Worm (Caenorhabditis elegans): ENCODE data around the gene gei-8.

The gei-8 gene

ce11 chrIII:8163283-8163682 is 42.3 kb upstream of the gei-8 start, which contains the start of gene bath-42:
TSS of gene bath-42 (minus strand) at chrIII:8163383.
- TF ChIP-seq unc-62 (GFP tag; optimal IDR thresholded peaks at IDR 0.05) (no peak), cnd-1 (tag; optimal IDR thresholded peaks at IDR 0.05) (no peak), nhr-237 (tag; optimal IDR thresholded peaks at IDR 0.05) (no peak), blmp-1 (tag; optimal IDR thresholded peaks at IDR 0.05) (no peak), bed-3 (GFP tag; optimal IDR thresholded peaks at IDR 0.05) (no peak), sem-2 (GFP tag; optimal IDR thresholded peaks at IDR 0.05) (no peak), elt-3 (tag; optimal IDR thresholded peaks at IDR 0.05) (no peak), ztf-11 (tag; optimal IDR thresholded peaks at IDR 0.05) (no peak), elt-1 (tag; optimal IDR thresholded peaks at IDR 0.05; ENCODE audit: borderline replicate concordance, insufficient read depth) (no peak), ceh-39 (tag; optimal IDR thresholded peaks at IDR 0.05) (no peak), hlh-1 (tag; optimal IDR thresholded peaks at IDR 0.05) (no peak), lin-13 (tag; optimal IDR thresholded peaks at IDR 0.05) (no peak)

ce11 chrIII:8161238-8161637 is 40.2 kb upstream of the gei-8 start, which contains the start of gene inpp-5K:
TSS of gene inpp-5K (minus strand) at chrIII:8161338.
- TF ChIP-seq hlh-1 (tag; optimal IDR thresholded peaks at IDR 0.05) (no peak), nhr-28 (tag; optimal IDR thresholded peaks at IDR 0.05) (no peak), tbx-8 (GFP tag; optimal IDR thresholded peaks at IDR 0.05) (no peak), nhr-12 (tag; optimal IDR thresholded peaks at IDR 0.05) (no peak), elt-1 (tag; optimal IDR thresholded peaks at IDR 0.05; ENCODE audit: borderline replicate concordance, insufficient read depth) (no peak)

ce11 chrIII:8158140-8158786 is 37.2 kb upstream of the gei-8 start, which contains the start of gene atg-13:
TSS of gene atg-13 (minus strand) at chrIII:8158190.
- TF ChIP-seq hlh-1 (tag; optimal IDR thresholded peaks at IDR 0.05) (peak; percentile 49), ceh-39 (tag; optimal IDR thresholded peaks at IDR 0.05) (peak; percentile 7), sptf-1 (tag; optimal IDR thresholded peaks at IDR 0.05) (no peak)

- TF ChIP-seq nhr-76 (tag; optimal IDR thresholded peaks at IDR 0.05) (no peak), ceh-83 (GFP tag; optimal IDR thresholded peaks at IDR 0.05) (no peak), zip-8 (tag; optimal IDR thresholded peaks at IDR 0.05) (no peak)
Measured at ce11 chrIII:8155166-8155565, 34.1 kb upstream of the gei-8 start, which contains the start of gene D2007.1. TSS of gene D2007.1 (plus strand) at chrIII:8155466.

ce11 chrIII:8154423-8154822 is 33.4 kb upstream of the gei-8 start:
- TF ChIP-seq ceh-83 (GFP tag; optimal IDR thresholded peaks at IDR 0.05) (no peak), nhr-12 (tag; optimal IDR thresholded peaks at IDR 0.05) (no peak), nhr-2 (tag; optimal IDR thresholded peaks at IDR 0.05) (no peak), lsy-2 (tag; optimal IDR thresholded peaks at IDR 0.05) (no peak), drap-1 (GFP tag; optimal IDR thresholded peaks at IDR 0.05) (no peak), nhr-76 (tag; optimal IDR thresholded peaks at IDR 0.05) (no peak), unc-39 (tag; optimal IDR thresholded peaks at IDR 0.05) (no peak), sptf-1 (tag; optimal IDR thresholded peaks at IDR 0.05) (no peak), zip-8 (tag; optimal IDR thresholded peaks at IDR 0.05) (no peak), unc-120 (tag; optimal IDR thresholded peaks at IDR 0.05; ENCODE audit: poor library complexity, severe bottlenecking) (no peak), elt-1 (tag; optimal IDR thresholded peaks at IDR 0.05; ENCODE audit: borderline replicate concordance, insufficient read depth) (no peak), lin-32 (GFP tag; optimal IDR thresholded peaks at IDR 0.05) (no peak), nhr-237 (tag; optimal IDR thresholded peaks at IDR 0.05) (no peak)

- TF ChIP-seq elt-1 (tag; optimal IDR thresholded peaks at IDR 0.05; ENCODE audit: borderline replicate concordance, insufficient read depth): no peak
- no peak for TF ChIP-seq ceh-43 (GFP tag; optimal IDR thresholded peaks at IDR 0.05)
- TF ChIP-seq snpc-4 (tag; optimal IDR thresholded peaks at IDR 0.05): no peak
- TF ChIP-seq lsy-2 (tag; optimal IDR thresholded peaks at IDR 0.05): no peak
Measured at ce11 chrIII:8148751-8149150, 27.7 kb upstream of the gei-8 start, which contains the start of gene D2007.2. TSS of gene D2007.2 (plus strand) at chrIII:8148963.

ce11 chrIII:8145971-8146370 is 24.9 kb upstream of the gei-8 start:
- no peak for TF ChIP-seq flh-1 (GFP tag; optimal IDR thresholded peaks at IDR 0.05)
- no peak for TF ChIP-seq snpc-4 (tag; optimal IDR thresholded peaks at IDR 0.05)
- TF ChIP-seq bed-3 (GFP tag; optimal IDR thresholded peaks at IDR 0.05): no peak
- no peak for TF ChIP-seq ceh-43 (GFP tag; optimal IDR thresholded peaks at IDR 0.05)
- no peak for TF ChIP-seq nhr-2 (tag; optimal IDR thresholded peaks at IDR 0.05)
- no peak for TF ChIP-seq lin-13 (tag; optimal IDR thresholded peaks at IDR 0.05)
- TF ChIP-seq mab-5 (tag; optimal IDR thresholded peaks at IDR 0.05): no peak
- no peak for TF ChIP-seq ceh-39 (tag; optimal IDR thresholded peaks at IDR 0.05)
- TF ChIP-seq nhr-12 (tag; optimal IDR thresholded peaks at IDR 0.05): no peak
- TF ChIP-seq unc-120 (tag; optimal IDR thresholded peaks at IDR 0.05; ENCODE audit: poor library complexity, severe bottlenecking): no peak
